Worm (Caenorhabditis elegans) whole organism, young adult: ENCODE data around the gene F54D10.4.

ENCODE experiments used
- B0261.1 ChIP-seq: sonication (generic microtip); optimal IDR thresholded peaks from 2 replicates; lab custom pipeline; 2016; ENCODE audit warnings: mild to moderate bottlenecking, missing genetic modification characterization, moderate library complexity, missing compliant biosample characterization
- B0336.3 ChIP-seq: fragments of 200-800 bp; sonication (Bioruptor generic); IDR thresholded peaks from 2 replicates; pipeline ENCODE4 v1.3.6; 2022; ENCODE audit warnings: missing genetic modification characterization, missing compliant biosample characterization
- C06A6.2 ChIP-seq: fragments of 200-800 bp; sonication (Bioruptor generic); conservative IDR thresholded peaks from 2 replicates; pipeline ENCODE4 v1.3.6; 2022; ENCODE audit warnings: missing genetic modification characterization, missing compliant biosample characterization
- F23B12.7 ChIP-seq: sonication (generic microtip); optimal IDR thresholded peaks from 2 replicates; lab custom pipeline; 2017; ENCODE audit warnings: missing genetic modification characterization, mild to moderate bottlenecking, missing compliant biosample characterization, antibody characterized with exemption, moderate library complexity; ENCODE audit not compliant: insufficient read depth
- F33H1.4 ChIP-seq: fragments of 200-800 bp; sonication (Bioruptor generic); IDR thresholded peaks from 2 replicates; pipeline ENCODE4 v1.3.6; 2022; ENCODE audit warnings: missing genetic modification reagents, missing genetic modification characterization, missing compliant biosample characterization
- F37B4.10 ChIP-seq: fragments of 200-800 bp; sonication (Bioruptor generic); IDR thresholded peaks from 2 replicates; pipeline ENCODE4 v1.3.6; 2022; ENCODE audit warnings: missing genetic modification characterization, missing compliant biosample characterization
- T26A5.8 ChIP-seq: sonication (generic microtip); optimal IDR thresholded peaks from 2 replicates; lab custom pipeline; 2016; ENCODE audit warnings: missing genetic modification characterization, missing compliant biosample characterization
- Y53F4B.3 ChIP-seq: fragments of 200-800 bp; sonication (Bioruptor generic); IDR thresholded peaks from 2 replicates; pipeline ENCODE4 v1.3.6; 2022; ENCODE audit warnings: missing genetic modification reagents, missing genetic modification characterization, missing compliant biosample characterization
- akir-1 ChIP-seq: fragments of 200-800 bp; sonication (Bioruptor generic); optimal IDR thresholded peaks from 2 replicates; lab custom pipeline; 2018; ENCODE audit warnings: mild to moderate bottlenecking, missing genetic modification characterization, moderate library complexity, missing compliant biosample characterization
- atf-7 ChIP-seq: sonication (generic microtip); optimal IDR thresholded peaks from 2 replicates; lab custom pipeline; 2017; ENCODE audit warnings: mild to moderate bottlenecking, missing genetic modification characterization, missing compliant biosample characterization
- attf-5 ChIP-seq: fragments of 200-800 bp; sonication (Bioruptor generic); optimal IDR thresholded peaks from 2 replicates; lab custom pipeline; 2018; ENCODE audit warnings: mild to moderate bottlenecking, missing genetic modification characterization, missing compliant biosample characterization
- bed-1 ChIP-seq: fragments of 200-800 bp; sonication (Bioruptor generic); IDR thresholded peaks from 2 replicates; pipeline ENCODE4 v1.3.6; 2022; ENCODE audit warnings: missing genetic modification reagents, missing genetic modification characterization, missing compliant biosample characterization
- ceh-100 ChIP-seq: fragments of 200-800 bp; sonication (Bioruptor generic); IDR thresholded peaks from 2 replicates; pipeline ENCODE4 v1.3.6; 2022; ENCODE audit warnings: missing genetic modification reagents, missing genetic modification characterization, missing compliant biosample characterization
- ceh-27 ChIP-seq: fragments of 200-800 bp; sonication (Bioruptor generic); optimal IDR thresholded peaks from 2 replicates; lab custom pipeline; 2018; ENCODE audit warnings: mild to moderate bottlenecking, missing genetic modification characterization, moderate library complexity, missing compliant biosample characterization
- ceh-40 ChIP-seq: fragments of 200-800 bp; sonication (Bioruptor generic); IDR thresholded peaks from 2 replicates; pipeline ENCODE4 v1.3.6; 2022; ENCODE audit warnings: missing genetic modification characterization, missing compliant biosample characterization
- egl-44 ChIP-seq: fragments of 200-800 bp; sonication (Bioruptor generic); IDR thresholded peaks from 2 replicates; pipeline ENCODE4 v1.3.6; 2022; ENCODE audit warnings: missing genetic modification reagents, missing genetic modification characterization, missing compliant biosample characterization
- ets-4 ChIP-seq: fragments of 200-800 bp; sonication (Bioruptor generic); optimal IDR thresholded peaks from 2 replicates; lab custom pipeline; 2018; ENCODE audit warnings: mild to moderate bottlenecking, missing genetic modification characterization, missing compliant biosample characterization
- fkh-3 ChIP-seq: sonication (generic microtip); optimal IDR thresholded peaks from 2 replicates; lab custom pipeline; 2016; ENCODE audit warnings: mild to moderate bottlenecking, missing genetic modification characterization, missing compliant biosample characterization
- him-1 ChIP-seq: sonication (generic microtip); optimal IDR thresholded peaks from 2 replicates; lab custom pipeline; 2016; ENCODE audit warnings: missing genotype, missing genetic modification reagents, missing genetic modification characterization, missing compliant biosample characterization
- hmg-1.2 ChIP-seq: fragments of 200-800 bp; sonication (Bioruptor generic); IDR thresholded peaks from 2 replicates; pipeline ENCODE4 v1.3.6; 2022; ENCODE audit warnings: missing genetic modification reagents, missing genetic modification characterization, missing compliant biosample characterization
- hmg-20 ChIP-seq: fragments of 200-800 bp; sonication (Bioruptor generic); IDR thresholded peaks from 2 replicates; pipeline ENCODE4 v1.3.6; 2022; ENCODE audit warnings: missing genetic modification reagents, missing genetic modification characterization, missing compliant biosample characterization
- let-607 ChIP-seq, 2 experiments: fragments of 200-800 bp in 1 of 2; sonication (Bioruptor generic) in 1 of 2; sonication (generic microtip) in 1 of 2; optimal IDR thresholded peaks; 2 replicates each; lab custom pipeline; 2016 to 2018; ENCODE audit warnings: mild to moderate bottlenecking in 2 of 2, missing compliant biosample characterization in 2 of 2, missing genetic modification characterization in 2 of 2, moderate library complexity in 2 of 2, missing genotype in 1 of 2
- lir-1 ChIP-seq: fragments of 200-800 bp; sonication (Bioruptor generic); conservative IDR thresholded peaks from 2 replicates; pipeline ENCODE4 v1.3.6; 2022; ENCODE audit warnings: missing genetic modification reagents, missing genetic modification characterization, missing compliant biosample characterization
- madf-6 ChIP-seq: fragments of 200-800 bp; sonication (Bioruptor generic); IDR thresholded peaks from 2 replicates; pipeline ENCODE4 v1.3.6; 2022; ENCODE audit warnings: missing genetic modification reagents, missing genetic modification characterization, missing compliant biosample characterization
- nfya-1 ChIP-seq: sonication (generic microtip); optimal IDR thresholded peaks from 2 replicates; lab custom pipeline; 2017; ENCODE audit warnings: antibody characterized with exemption, missing compliant biosample characterization, missing genetic modification characterization, borderline replicate concordance; ENCODE audit not compliant: insufficient read depth
- nhr-179 ChIP-seq: sonication (generic microtip); optimal IDR thresholded peaks from 2 replicates; lab custom pipeline; 2016; ENCODE audit warnings: mild to moderate bottlenecking, missing genetic modification characterization, missing compliant biosample characterization
- nhr-80 ChIP-seq: sonication (generic microtip); optimal IDR thresholded peaks from 2 replicates; lab custom pipeline; 2016; ENCODE audit warnings: missing genetic modification characterization, missing compliant biosample characterization
- pha-4 ChIP-seq: fragments of 150-350 bp; sonication (generic microtip); optimal IDR thresholded peaks from 2 replicates; lab custom pipeline; 2014; ENCODE audit warnings: missing biosample characterization, missing genetic modification reagents, missing genetic modification characterization
- sea-2 ChIP-seq: fragments of 200-800 bp; sonication (Bioruptor generic); IDR thresholded peaks from 2 replicates; pipeline ENCODE4 v1.3.6; 2022; ENCODE audit warnings: missing genetic modification characterization, missing compliant biosample characterization
- snpc-1.1 ChIP-seq: sonication (generic microtip); optimal IDR thresholded peaks from 2 replicates; lab custom pipeline; 2017; ENCODE audit warnings: missing genetic modification characterization, mild to moderate bottlenecking, missing compliant biosample characterization, antibody characterized with exemption, moderate library complexity, missing genotype, missing genetic modification reagents; ENCODE audit not compliant: insufficient read depth
- snpc-3.4 ChIP-seq: sonication (generic microtip); optimal IDR thresholded peaks from 2 replicates; lab custom pipeline; 2017; ENCODE audit warnings: missing genetic modification characterization, mild to moderate bottlenecking, missing compliant biosample characterization, antibody characterized with exemption, moderate library complexity, missing genotype, missing genetic modification reagents
- somi-1 ChIP-seq: fragments of 200-800 bp; sonication (Bioruptor generic); optimal IDR thresholded peaks from 2 replicates; lab custom pipeline; 2018; ENCODE audit warnings: mild to moderate bottlenecking, missing genetic modification characterization, missing compliant biosample characterization
- sptf-2 ChIP-seq: fragments of 200-800 bp; sonication (Bioruptor generic); optimal IDR thresholded peaks from 2 replicates; lab custom pipeline; 2018; ENCODE audit warnings: mild to moderate bottlenecking, missing genetic modification characterization, missing compliant biosample characterization
- unc-130 ChIP-seq: sonication (generic microtip); optimal IDR thresholded peaks from 2 replicates; lab custom pipeline; 2016; ENCODE audit warnings: missing genetic modification reagents, missing genetic modification characterization, missing compliant biosample characterization
- unc-62 ChIP-seq: fragments of 150-350 bp; optimal IDR thresholded peaks from 2 replicates; lab custom pipeline; 2014; ENCODE audit warnings: missing biosample characterization, missing genetic modification reagents, missing genetic modification characterization
- ztf-18 ChIP-seq: sonication (generic microtip); optimal IDR thresholded peaks from 2 replicates; lab custom pipeline; 2016; ENCODE audit warnings: missing genotype, mild to moderate bottlenecking, missing genetic modification characterization, missing compliant biosample characterization
- ztf-28 ChIP-seq: fragments of 200-800 bp; sonication (Bioruptor generic); IDR thresholded peaks from 2 replicates; pipeline ENCODE4 v1.3.6; 2022; ENCODE audit warnings: missing genetic modification reagents, missing genetic modification characterization, missing compliant biosample characterization
- ztf-6 ChIP-seq: fragments of 200-800 bp; sonication (Bioruptor generic); IDR thresholded peaks from 2 replicates; pipeline ENCODE4 v1.3.6; 2022; ENCODE audit warnings: missing genetic modification reagents, missing genetic modification characterization, missing compliant biosample characterization

F54D10.4 gene

ce11 chrII:3806964-3807363, at the start of gene F54D10.4:
TSS of gene F54D10.4 (minus strand) at chrII:3807064.
- TF ChIP-seq ets-4 (GFP tag; lab: Kevin White, UChicago) = no peak
- 0 out of 2 replicates have a peak, but pooled peaks have one; percentile 9 for TF ChIP-seq madf-6 (GFP tag; lab: Robert Waterston, UW)
- no peak for TF ChIP-seq egl-44 (GFP tag; lab: Robert Waterston, UW)
- TF ChIP-seq akir-1 (GFP tag; lab: Kevin White, UChicago) = no peak
- TF ChIP-seq Y53F4B.3 (GFP tag; lab: Robert Waterston, UW) = no peak

- TF ChIP-seq sea-2 (GFP tag; lab: Robert Waterston, UW) = no peak
- no peak for TF ChIP-seq C06A6.2 (GFP tag; lab: Robert Waterston, UW)
- no peak for TF ChIP-seq let-607 (tag; optimal IDR thresholded peaks at IDR 0.05; lab: Kevin White, UChicago)
- TF ChIP-seq nfya-1 (tag; lab: Kevin White, UChicago) = no peak
- no peak for TF ChIP-seq ceh-27
- no peak for TF ChIP-seq pha-4 (tag; lab: Kevin White, UChicago)
- no peak for TF ChIP-seq him-1 (tag; lab: Kevin White, UChicago)
- no peak for TF ChIP-seq F37B4.10 (GFP tag; lab: Robert Waterston, UW)
- TF ChIP-seq bed-1 (GFP tag; lab: Robert Waterston, UW) = no peak
- TF ChIP-seq ztf-6 = no peak
Measured at ce11 chrII:3852654-3853053, 45.8 kb upstream of the F54D10.4 start, which contains the start of gene nhr-257. TSS of gene nhr-257 (plus strand) at chrII:3852954.

- TF ChIP-seq him-1 (tag; lab: Kevin White, UChicago) (no peak), T26A5.8 (tag; lab: Kevin White, UChicago) (no peak), unc-130 (GFP tag; lab: Kevin White, UChicago) (no peak), sptf-2 (no peak), F37B4.10 (GFP tag; lab: Robert Waterston, UW) (no peak), B0336.3 (no peak), nhr-179 (tag; lab: Kevin White, UChicago) (no peak), snpc-1.1 (no peak), fkh-3 (no peak), lir-1 (GFP tag; lab: Robert Waterston, UW) (no peak), hmg-20 (GFP tag; lab: Robert Waterston, UW) (no peak), ceh-40 (GFP tag; lab: Robert Waterston, UW) (no peak), sea-2 (GFP tag; lab: Robert Waterston, UW) (no peak), unc-62 (no peak), atf-7 (no peak), ets-4 (GFP tag; lab: Kevin White, UChicago) (no peak), F33H1.4 (GFP tag; lab: Robert Waterston, UW) (no peak)
Measured at ce11 chrII:3850655-3851054, 43.8 kb upstream of the F54D10.4 start, which contains the start of gene nhr-72. TSS of gene nhr-72 (minus strand) at chrII:3850755.

- TF ChIP-seq attf-5 (GFP tag; lab: Kevin White, UChicago) (no peak), hmg-1.2 (GFP tag; lab: Robert Waterston, UW) (no peak), B0261.1 (tag; lab: Kevin White, UChicago) (no peak), F23B12.7 (tag; lab: Kevin White, UChicago) (no peak), ztf-18 (no peak), snpc-3.4 (no peak), ceh-100 (GFP tag; lab: Robert Waterston, UW) (no peak), nhr-80 (no peak), somi-1 (GFP tag; lab: Kevin White, UChicago) (no peak), ztf-28 (no peak)
Measured at ce11 chrII:3846028-3846427, 39.2 kb upstream of the F54D10.4 start, which contains the start of gene C17A2.2. TSS of gene C17A2.2 (plus strand) at chrII:3846328.
